Fruit fly (Drosophila melanogaster): Measurements from ENCODE around the gene shi.

dm6 chrX:15909564-15910284 lies 17.8 kb downstream of the shi start, which contains the start of gene CycD:
- TF ChIP-seq Dll (optimal IDR thresholded peaks at IDR 0.05): no peak
- no peak for TF ChIP-seq pan (optimal IDR thresholded peaks at IDR 0.05)
- TF ChIP-seq psq (optimal IDR thresholded peaks at IDR 0.05): no peak
